Worm (Caenorhabditis elegans) whole organism, early embryonic: ENCODE results near the gene psf-1.

Experiments used
- F13C5.2 ChIP-seq: sonication (generic microtip); optimal IDR thresholded peaks from 2 replicates; lab custom pipeline; 2017; ENCODE audit warnings: mild to moderate bottlenecking, missing genetic modification characterization, inconsistent platforms, missing compliant biosample characterization
- aly-1 ChIP-seq: sonication (generic microtip); optimal IDR thresholded peaks from 2 replicates; lab custom pipeline; 2016; ENCODE audit warnings: missing genetic modification characterization, missing compliant biosample characterization
- ama-1 ChIP-seq: fragments of 150-350 bp; optimal IDR thresholded peaks from 2 replicates; lab custom pipeline; 2014
- ceh-13 ChIP-seq: fragments of 200-800 bp; sonication (Bioruptor generic); optimal IDR thresholded peaks from 2 replicates; lab custom pipeline; 2018; ENCODE audit warnings: mild to moderate bottlenecking, missing genetic modification characterization, missing compliant biosample characterization
- ets-7 ChIP-seq: sonication (generic microtip); optimal IDR thresholded peaks from 2 replicates; lab custom pipeline; 2016; ENCODE audit warnings: missing genotype, missing genetic modification characterization, missing compliant biosample characterization
- flt-1 ChIP-seq: fragments of 200-800 bp; sonication (Bioruptor generic); IDR thresholded peaks from 2 replicates; pipeline ENCODE4 v1.3.6; 2022; ENCODE audit warnings: missing genetic modification characterization, missing compliant biosample characterization
- hmbx-1 ChIP-seq: sonication (generic microtip); optimal IDR thresholded peaks from 2 replicates; lab custom pipeline; 2016; ENCODE audit warnings: mild to moderate bottlenecking, missing genetic modification characterization, missing compliant biosample characterization
- hmg-4 ChIP-seq: fragments of 200-800 bp; sonication (Bioruptor generic); optimal IDR thresholded peaks from 2 replicates; lab custom pipeline; 2018; ENCODE audit warnings: mild to moderate bottlenecking, missing genetic modification characterization, missing compliant biosample characterization
- hnd-1 ChIP-seq: sonication (generic microtip); optimal IDR thresholded peaks from 2 replicates; lab custom pipeline; 2016; ENCODE audit warnings: missing genetic modification characterization, missing compliant biosample characterization
- pes-1 ChIP-seq: fragments of 200-800 bp; sonication (Bioruptor generic); IDR thresholded peaks from 2 replicates; pipeline ENCODE4 v1.3.6; 2022; ENCODE audit warnings: missing genetic modification reagents, missing genetic modification characterization, missing compliant biosample characterization
- sea-1 ChIP-seq: fragments of 200-800 bp; sonication (Bioruptor generic); conservative IDR thresholded peaks from 2 replicates; pipeline ENCODE4 v1.3.6; 2022; ENCODE audit warnings: missing genetic modification characterization, missing compliant biosample characterization
- tbx-11 ChIP-seq: fragments of 200-800 bp; sonication (Bioruptor generic); IDR thresholded peaks from 2 replicates; pipeline ENCODE4 v1.3.6; 2022; ENCODE audit warnings: missing genetic modification characterization, missing compliant biosample characterization
- tbx-37 ChIP-seq: fragments of 200-800 bp; sonication (Bioruptor generic); conservative IDR thresholded peaks from 2 replicates; pipeline ENCODE4 v1.3.6; 2022; ENCODE audit warnings: missing genetic modification reagents, missing genetic modification characterization, missing compliant biosample characterization
- tra-4 ChIP-seq: sonication (generic microtip); optimal IDR thresholded peaks from 2 replicates; lab custom pipeline; 2017; ENCODE audit warnings: missing genetic modification characterization, missing compliant biosample characterization

DNA sequence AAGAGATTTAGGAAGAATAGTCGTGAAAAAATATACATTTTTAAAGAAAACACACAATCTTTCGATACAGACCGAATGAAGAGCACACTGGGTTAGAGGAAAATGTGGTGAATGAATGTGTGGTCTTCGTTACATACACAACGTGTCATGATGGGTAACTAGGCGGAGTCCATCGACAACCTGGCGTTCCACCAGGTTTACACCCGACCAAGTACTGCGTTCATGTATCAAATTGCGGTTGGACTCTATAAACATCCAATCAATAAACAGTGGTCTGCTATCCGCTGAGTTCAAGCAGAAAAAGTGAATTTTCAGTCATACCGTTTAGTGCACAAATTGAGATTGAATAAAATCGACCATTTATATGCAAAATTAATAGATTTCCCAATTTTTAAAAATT is 13.3 kb downstream of the psf-1 start, which contains the start of gene sdz-38:
- TF ChIP-seq ets-7 (tag; lab: Kevin White, UChicago) (no peak), tra-4 (tag; lab: Kevin White, UChicago) (no peak), tbx-11 (GFP tag; lab: Robert Waterston, UW) (no peak), hmg-4 (GFP tag; lab: Kevin White, UChicago) (no peak), ama-1 (lab: Kevin White, UChicago) (no peak), ceh-13 (GFP tag; lab: Kevin White, UChicago) (no peak), aly-1 (tag; lab: Kevin White, UChicago) (no peak), flt-1 (no peak), hnd-1 (tag; lab: Kevin White, UChicago) (no peak), pes-1 (GFP tag; lab: Robert Waterston, UW) (no peak), F13C5.2 (tag; lab: Kevin White, UChicago) (no peak), hmbx-1 (no peak), tbx-37 (no peak), sea-1 (GFP tag; lab: Robert Waterston, UW) (no peak)
